Worm (Caenorhabditis elegans): ENCODE measurements around the gene Y32F6A.5.

ce11 chrV:10426253-10426652 is 27.2 kb downstream of the Y32F6A.5 start, which contains the start of gene apc-10:
- TF ChIP-seq lin-13 (GFP tag; optimal IDR thresholded peaks at IDR 0.05): no peak
- TF ChIP-seq ztf-4 (tag; optimal IDR thresholded peaks at IDR 0.05): no peak
- TF ChIP-seq lsy-2 (tag; optimal IDR thresholded peaks at IDR 0.05): no peak
- TF ChIP-seq ztf-11 (tag; optimal IDR thresholded peaks at IDR 0.05): no peak
- TF ChIP-seq ceh-82 (tag; optimal IDR thresholded peaks at IDR 0.05): no peak
- no peak for TF ChIP-seq unc-62 (GFP tag; optimal IDR thresholded peaks at IDR 0.05)
- no peak for TF ChIP-seq alr-1 (tag; optimal IDR thresholded peaks at IDR 0.05)
- TF ChIP-seq mab-5 (tag; optimal IDR thresholded peaks at IDR 0.05): no peak
- TF ChIP-seq nhr-12 (tag; optimal IDR thresholded peaks at IDR 0.05): no peak
